Worm (Caenorhabditis elegans) whole organism, L1 larva: ENCODE measurements around the gene ttr-42.

Experiments used
- C16A3.4 ChIP-seq: fragments of 150-350 bp; optimal IDR thresholded peaks from 2 replicates; lab custom pipeline; 2014; ENCODE audit warnings: missing biosample characterization, missing genetic modification characterization
- C34B4.2 ChIP-seq: sonication (generic microtip); optimal IDR thresholded peaks from 2 replicates; lab custom pipeline; 2017; ENCODE audit warnings: mild to moderate bottlenecking, missing genetic modification characterization, missing compliant biosample characterization
- Y116A8C.19 ChIP-seq: sonication (generic microtip); optimal IDR thresholded peaks from 2 replicates; lab custom pipeline; 2016; ENCODE audit warnings: missing compliant biosample characterization, missing genetic modification characterization, borderline replicate concordance
- aha-1 ChIP-seq: fragments of 150-350 bp; optimal IDR thresholded peaks from 2 replicates; lab custom pipeline; 2014; ENCODE audit warnings: missing biosample characterization, missing genetic modification characterization
- alr-1 ChIP-seq: fragments of 200-800 bp; sonication (Bioruptor generic); optimal IDR thresholded peaks from 2 replicates; lab custom pipeline; 2018; ENCODE audit warnings: borderline replicate concordance, mild to moderate bottlenecking, missing genetic modification characterization, missing compliant biosample characterization
- aly-2 ChIP-seq: fragments of 150-350 bp; optimal IDR thresholded peaks from 2 replicates; lab custom pipeline; 2014; ENCODE audit warnings: missing biosample characterization, missing genetic modification characterization
- blmp-1 ChIP-seq: fragments of 150-350 bp; optimal IDR thresholded peaks from 2 replicates; lab custom pipeline; 2014; ENCODE audit warnings: missing biosample characterization, missing genetic modification characterization
- ceh-82 ChIP-seq, 3 experiments: fragments of 150-350 bp in 1 of 3; sonication (generic microtip) in 2 of 3; optimal IDR thresholded peaks; 2 replicates each; lab custom pipeline; 2014 to 2017; ENCODE audit warnings: missing biosample characterization in 3 of 3, missing genetic modification characterization in 3 of 3
- ces-1 ChIP-seq: fragments of 150-350 bp; optimal IDR thresholded peaks from 2 replicates; lab custom pipeline; 2014; ENCODE audit warnings: missing biosample characterization, missing genetic modification reagents, missing genetic modification characterization
- dpl-1 ChIP-seq, 3 experiments: fragments of 150-350 bp in 2 of 3; sonication (generic microtip) in 1 of 3; optimal IDR thresholded peaks; 2 replicates each; lab custom pipeline; 2014 to 2017; ENCODE audit warnings: missing biosample characterization in 3 of 3, missing genetic modification characterization in 3 of 3, missing genetic modification reagents in 3 of 3
- dsc-1 ChIP-seq: sonication (generic microtip); optimal IDR thresholded peaks from 2 replicates; lab custom pipeline; 2016; ENCODE audit warnings: mild to moderate bottlenecking, missing genetic modification characterization, missing compliant biosample characterization
- efl-1 ChIP-seq, 4 experiments: fragments of 150-350 bp; optimal IDR thresholded peaks in 3 of 4; peaks in 1 of 4; 1 replicate in 1 of 4; 2 replicates in 3 of 4; lab custom pipeline; 2014; ENCODE audit warnings: missing biosample characterization in 2 of 4, missing genetic modification characterization in 2 of 4, missing genetic modification reagents in 2 of 4
- efl-3 ChIP-seq: fragments of 200-800 bp; sonication (Bioruptor generic); optimal IDR thresholded peaks from 2 replicates; lab custom pipeline; 2018; ENCODE audit warnings: mild to moderate bottlenecking, missing genetic modification characterization, missing compliant biosample characterization
- egl-13 ChIP-seq: sonication (generic microtip); optimal IDR thresholded peaks from 2 replicates; lab custom pipeline; 2016; ENCODE audit warnings: missing genotype, missing genetic modification reagents, missing genetic modification characterization, missing compliant biosample characterization
- egl-27 ChIP-seq, 2 experiments: fragments of 150-350 bp in 1 of 2; sonication (generic microtip); optimal IDR thresholded peaks; 3 replicates each; lab custom pipeline; 2017 to 2018; ENCODE audit warnings: missing biosample characterization in 2 of 2, missing genetic modification characterization in 2 of 2, missing genetic modification reagents in 2 of 2
- elt-2 ChIP-seq: sonication (generic microtip); optimal IDR thresholded peaks from 2 replicates; lab custom pipeline; 2016; ENCODE audit warnings: missing genetic modification characterization, mild to moderate bottlenecking, inconsistent platforms, missing compliant biosample characterization, missing genetic modification reagents
- fkh-10 ChIP-seq: sonication (generic microtip); optimal IDR thresholded peaks from 2 replicates; lab custom pipeline; 2017; ENCODE audit warnings: missing biosample characterization, missing genetic modification reagents, missing genetic modification characterization
- fkh-8 ChIP-seq: sonication (generic microtip); optimal IDR thresholded peaks from 2 replicates; lab custom pipeline; 2016; ENCODE audit warnings: mild to moderate bottlenecking, missing genetic modification characterization, missing compliant biosample characterization
- hpl-2 ChIP-seq: fragments of 150-350 bp; optimal IDR thresholded peaks from 2 replicates; lab custom pipeline; 2014; ENCODE audit warnings: missing biosample characterization, missing genetic modification reagents, missing genetic modification characterization
- lin-13 ChIP-seq: fragments of 150-350 bp; optimal IDR thresholded peaks from 2 replicates; lab custom pipeline; 2014; ENCODE audit warnings: missing biosample characterization, missing genetic modification reagents, missing genetic modification characterization
- lin-35 ChIP-seq, 2 experiments: fragments of 150-350 bp; optimal IDR thresholded peaks; 2 replicates each; lab custom pipeline; 2014; ENCODE audit warnings: missing biosample characterization in 2 of 2, missing genetic modification characterization in 2 of 2, missing genetic modification reagents in 2 of 2
- lir-3 ChIP-seq: sonication (generic microtip); optimal IDR thresholded peaks from 2 replicates; lab custom pipeline; 2016; ENCODE audit warnings: mild to moderate bottlenecking, missing genetic modification characterization, moderate library complexity, missing compliant biosample characterization; ENCODE audit not compliant: poor library complexity
- lsy-2 ChIP-seq, 2 experiments: fragments of 150-350 bp; optimal IDR thresholded peaks; 2 replicates each; lab custom pipeline; 2014; ENCODE audit warnings: missing biosample characterization in 2 of 2, missing genetic modification characterization in 2 of 2
- mdl-1 ChIP-seq, 2 experiments: fragments of 150-350 bp; optimal IDR thresholded peaks; 2 replicates each; lab custom pipeline; 2014 to 2017; ENCODE audit warnings: missing biosample characterization in 2 of 2, missing genetic modification characterization in 2 of 2, inconsistent platforms in 1 of 2
- mep-1 ChIP-seq: fragments of 150-350 bp; optimal IDR thresholded peaks from 2 replicates; lab custom pipeline; 2014; ENCODE audit warnings: missing biosample characterization, missing genetic modification characterization
- nhr-20 ChIP-seq: sonication (generic microtip); optimal IDR thresholded peaks from 2 replicates; lab custom pipeline; 2016; ENCODE audit warnings: mild to moderate bottlenecking, missing genetic modification characterization, missing compliant biosample characterization
- nhr-47 ChIP-seq: sonication (generic microtip); optimal IDR thresholded peaks from 2 replicates; lab custom pipeline; 2016; ENCODE audit warnings: mild to moderate bottlenecking, missing genetic modification characterization, moderate library complexity, missing compliant biosample characterization
- nhr-71 ChIP-seq: sonication (generic microtip); optimal IDR thresholded peaks from 2 replicates; lab custom pipeline; 2016; ENCODE audit warnings: mild to moderate bottlenecking, missing genetic modification characterization, moderate library complexity, missing compliant biosample characterization
- nhr-77 ChIP-seq: fragments of 150-350 bp; optimal IDR thresholded peaks from 2 replicates; lab custom pipeline; 2014; ENCODE audit warnings: missing biosample characterization, missing genetic modification characterization
- nhr-85 ChIP-seq: sonication (generic microtip); peaks from one replicate; lab custom pipeline; 2016; ENCODE audit warnings: missing genetic modification characterization, inconsistent platforms, missing compliant biosample characterization
- pag-3 ChIP-seq: sonication (generic microtip); optimal IDR thresholded peaks from 2 replicates; lab custom pipeline; 2017; ENCODE audit warnings: missing genetic modification characterization, mild to moderate bottlenecking, missing compliant biosample characterization, antibody characterized with exemption, borderline replicate concordance; ENCODE audit not compliant: insufficient read depth
- pqm-1 ChIP-seq: sonication (generic microtip); optimal IDR thresholded peaks from 3 replicates; lab custom pipeline; 2017; ENCODE audit warnings: missing biosample characterization, missing genetic modification characterization
- rnt-1 ChIP-seq: sonication (generic microtip); optimal IDR thresholded peaks from 2 replicates; lab custom pipeline; 2016; ENCODE audit warnings: mild to moderate bottlenecking, missing genetic modification characterization, moderate library complexity, missing compliant biosample characterization
- skn-1 ChIP-seq: fragments of 150-350 bp; optimal IDR thresholded peaks from 2 replicates; lab custom pipeline; 2014; ENCODE audit warnings: missing biosample characterization, missing genetic modification characterization
- snpc-4 ChIP-seq: fragments of 150-350 bp; optimal IDR thresholded peaks from 2 replicates; lab custom pipeline; 2014; ENCODE audit warnings: missing biosample characterization, missing genetic modification characterization
- snu-23 ChIP-seq: sonication (generic microtip); optimal IDR thresholded peaks from 2 replicates; lab custom pipeline; 2016; ENCODE audit warnings: missing genetic modification characterization, missing compliant biosample characterization
- sup-37 ChIP-seq: fragments of 200-800 bp; sonication (Bioruptor generic); optimal IDR thresholded peaks from 2 replicates; lab custom pipeline; 2018; ENCODE audit warnings: mild to moderate bottlenecking, missing genetic modification characterization, missing compliant biosample characterization
- swsn-7 ChIP-seq: sonication (generic microtip); optimal IDR thresholded peaks from 2 replicates; lab custom pipeline; 2016; ENCODE audit warnings: missing genetic modification characterization, missing compliant biosample characterization
- tbx-2 ChIP-seq: sonication (generic microtip); optimal IDR thresholded peaks from 2 replicates; lab custom pipeline; 2016; ENCODE audit warnings: missing genetic modification characterization, missing compliant biosample characterization
- unc-130 ChIP-seq: fragments of 150-350 bp; optimal IDR thresholded peaks from 2 replicates; lab custom pipeline; 2017; ENCODE audit warnings: missing biosample characterization, missing genetic modification characterization, inconsistent platforms
- unc-86 ChIP-seq: sonication (generic microtip); optimal IDR thresholded peaks from 2 replicates; lab custom pipeline; 2016; ENCODE audit warnings: missing genetic modification characterization, missing compliant biosample characterization
- vab-15 ChIP-seq: sonication (generic microtip); optimal IDR thresholded peaks from 2 replicates; lab custom pipeline; 2017; ENCODE audit warnings: missing genotype, mild to moderate bottlenecking, missing genetic modification characterization, missing compliant biosample characterization
- xbp-1 ChIP-seq: sonication (generic microtip); optimal IDR thresholded peaks from 2 replicates; lab custom pipeline; 2016; ENCODE audit warnings: missing genetic modification characterization, missing compliant biosample characterization
- ztf-11 ChIP-seq, 2 experiments: sonication (generic microtip); optimal IDR thresholded peaks; 2 replicates each; lab custom pipeline; 2016 to 2017; ENCODE audit warnings: missing genetic modification characterization in 2 of 2, missing biosample characterization in 1 of 2, missing compliant biosample characterization in 1 of 2

ttr-42 gene

ce11 chrX:2559399-2559798 lies 18.1 kb upstream of the ttr-42 start:
- TF ChIP-seq nhr-77 (no peak), nhr-47 (tag; lab: Kevin White, UChicago) (peak; percentile 50), elt-2 (no peak), efl-1 (optimal IDR thresholded peaks at IDR 0.05; lab: Kevin White, UChicago) (peak; percentile 6 to 33), efl-1 (GFP tag; optimal IDR thresholded peaks at IDR 0.05 in 1 of 2; lab: Kevin White, UChicago) (peak in 1 of 2 experiments; percentile 85), rnt-1 (peak; percentile 62), dpl-1 (GFP tag; optimal IDR thresholded peaks at IDR 0.05; lab: Kevin White, UChicago) (peak in 2 of 3 experiments; percentile 37 to 46), swsn-7 (tag; lab: Kevin White, UChicago) (peak; percentile 40), lsy-2 (tag; optimal IDR thresholded peaks at IDR 0.05; lab: Kevin White, UChicago) (peak; percentile 55 to 60), pqm-1 (tag; lab: Kevin White, UChicago) (no peak), unc-86 (tag; lab: Kevin White, UChicago) (peak; percentile 9), snu-23 (GFP tag; lab: Kevin White, UChicago) (peak; percentile 47), ces-1 (GFP tag; lab: Kevin White, UChicago) (no peak), ceh-82 (tag; optimal IDR thresholded peaks at IDR 0.05; lab: Kevin White, UChicago) (peak in 2 of 3 experiments; percentile 2 to 10), fkh-10 (no peak), C16A3.4 (peak; percentile 18), pag-3 (tag; lab: Kevin White, UChicago) (peak; percentile 5), egl-13 (tag; lab: Kevin White, UChicago) (peak; percentile 5), egl-27 (tag; optimal IDR thresholded peaks at IDR 0.05; lab: Kevin White, UChicago) (no peak), dsc-1 (tag; lab: Kevin White, UChicago) (peak; percentile 5), C34B4.2 (tag; lab: Kevin White, UChicago) (no peak), blmp-1 (tag; lab: Kevin White, UChicago) (peak; percentile 46), vab-15 (tag; lab: Kevin White, UChicago) (no peak), ztf-11 (tag; optimal IDR thresholded peaks at IDR 0.05; lab: Kevin White, UChicago) (no peak), tbx-2 (tag; lab: Kevin White, UChicago) (peak; percentile 11), skn-1 (tag; lab: Kevin White, UChicago) (peak; percentile 89), mdl-1 (tag; optimal IDR thresholded peaks at IDR 0.05; lab: Kevin White, UChicago) (peak in 1 of 2 experiments; percentile 9), mep-1 (tag; lab: Kevin White, UChicago) (peak; percentile 33), nhr-71 (tag; lab: Kevin White, UChicago) (peak; percentile 65), lin-35 (GFP tag; optimal IDR thresholded peaks at IDR 0.05; lab: Kevin White, UChicago) (peak; percentile 1 to 62), xbp-1 (peak; percentile 32), aha-1 (no peak), nhr-85 (peak; percentile 44), snpc-4 (no peak), lir-3 (tag; lab: Kevin White, UChicago) (no peak), efl-3 (GFP tag; lab: Kevin White, UChicago) (no peak), nhr-20 (peak; percentile 43), sup-37 (GFP tag; lab: Kevin White, UChicago) (no peak)

ce11 chrX:2559979-2560378 lies 17.6 kb upstream of the ttr-42 start, which contains the start of gene F52H2.5:
TSS of gene F52H2.5 (minus strand) at chrX:2560079.
- TF ChIP-seq lin-13 = no peak
- no peak for TF ChIP-seq vab-15 (tag; lab: Kevin White, UChicago)
- no peak for TF ChIP-seq dpl-1 (GFP tag; optimal IDR thresholded peaks at IDR 0.05; lab: Kevin White, UChicago)
- TF ChIP-seq swsn-7 (tag; lab: Kevin White, UChicago) = no peak
- TF ChIP-seq snpc-4 = no peak
- TF ChIP-seq pqm-1 (tag; lab: Kevin White, UChicago) = no peak
- no peak for TF ChIP-seq aly-2 (tag; lab: Kevin White, UChicago)
- no peak for TF ChIP-seq nhr-71 (tag; lab: Kevin White, UChicago)
- TF ChIP-seq unc-130 = no peak
- TF ChIP-seq Y116A8C.19 (tag; lab: Kevin White, UChicago) = no peak
- TF ChIP-seq alr-1 (tag; lab: Kevin White, UChicago) = no peak
- TF ChIP-seq hpl-2 (GFP tag; lab: Kevin White, UChicago) = no peak
- no peak for TF ChIP-seq efl-3 (GFP tag; lab: Kevin White, UChicago)
- no peak for TF ChIP-seq lsy-2 (tag; optimal IDR thresholded peaks at IDR 0.05; lab: Kevin White, UChicago)
- no peak for TF ChIP-seq C16A3.4
- TF ChIP-seq fkh-8 = no peak
- TF ChIP-seq, all 84 proteins: peak for 0
